Fruit fly (Drosophila melanogaster) whole organism, larva: ENCODE results near the gene CG4009.
"Not testable (repeated sequence)": the region's sequence is repeated elsewhere in the genome, so short reads cannot be mapped to it uniquely, and the experiment has no call there.

Experiments
- noc ChIP-seq: fragments of 200-800 bp; sonication (Bioruptor generic); optimal IDR thresholded peaks from 3 replicates; lab custom pipeline; 2019; ENCODE audit warnings: missing biosample characterization, mild to moderate bottlenecking, missing genetic modification characterization, moderate library complexity

The CG4009 gene

DNA sequence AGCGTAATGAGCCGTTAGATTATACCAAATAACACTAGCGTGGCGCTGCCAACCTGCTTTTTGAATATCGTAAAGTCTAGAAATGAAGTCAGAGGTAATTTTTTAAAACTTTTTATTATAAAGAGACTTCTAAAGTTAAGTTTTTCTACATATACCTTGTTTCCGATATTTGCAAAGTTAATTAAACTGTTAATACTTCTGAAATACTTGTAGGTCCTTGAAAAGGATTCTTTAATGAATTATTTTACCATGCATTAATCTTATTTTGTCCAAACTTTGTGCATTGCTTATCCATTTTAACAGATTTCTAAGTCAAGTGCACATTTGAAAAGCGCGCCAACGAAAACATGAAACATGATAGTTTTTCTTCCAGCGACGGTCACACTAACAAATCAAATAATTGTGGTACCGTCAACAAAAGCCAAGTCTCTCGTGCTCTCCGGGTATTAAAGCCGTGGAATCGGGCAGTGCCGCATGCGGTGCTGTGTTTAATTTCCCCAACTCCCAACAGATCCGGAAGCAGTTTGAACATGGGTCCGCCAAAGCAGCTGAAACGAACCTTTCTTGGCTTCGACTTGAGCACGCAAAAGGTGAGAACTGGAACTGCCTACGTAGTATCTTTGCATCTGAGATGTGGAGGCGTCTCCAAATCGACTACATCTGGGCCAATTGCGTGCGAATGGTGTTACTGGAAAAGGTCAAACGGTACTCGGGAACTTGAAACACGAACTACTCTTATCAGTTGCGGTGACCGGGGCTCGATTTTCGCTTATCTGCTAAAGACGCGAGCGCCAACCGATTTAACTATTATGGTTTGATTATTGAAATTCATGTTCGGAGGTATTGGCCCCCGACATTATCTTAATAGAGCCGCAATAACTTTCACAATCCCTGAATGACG is 39.5 kb downstream of the CG4009 start, which contains the start of the genes EMC2A and CG3534:
TSS of gene EMC2A (minus strand) at position 13 of the 901 bp plus-strand sequence.
TSS of gene CG3534 (plus strand) at position 388 of the 901 bp plus-strand sequence.
- no peak for TF ChIP-seq noc (tag; lab: Kevin White, UChicago)

DNA sequence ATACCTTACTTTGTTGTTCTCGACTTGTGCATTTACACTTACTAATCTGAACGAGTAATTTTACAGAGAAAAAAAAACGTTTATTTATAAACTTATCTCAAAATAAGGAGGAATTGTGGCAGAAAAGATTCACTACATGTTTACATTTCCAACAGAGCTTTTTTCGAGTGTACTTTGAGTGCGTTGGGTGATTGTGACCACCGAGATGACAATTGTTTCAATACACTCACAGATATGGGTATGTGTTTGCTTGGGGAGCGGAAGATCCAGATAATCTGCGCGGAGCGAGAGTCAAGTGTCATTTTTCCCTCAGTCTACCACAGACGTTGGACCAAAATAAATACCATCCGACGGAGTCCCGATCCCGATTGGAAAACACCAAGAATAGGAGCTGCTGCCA is 43.1 kb downstream of the CG4009 start, which contains the start of gene CG31274:
TSS of gene CG31274 (plus strand) at position 301 of the 400 bp plus-strand sequence.
- TF ChIP-seq noc (tag; lab: Kevin White, UChicago): not testable (repeated sequence)

DNA sequence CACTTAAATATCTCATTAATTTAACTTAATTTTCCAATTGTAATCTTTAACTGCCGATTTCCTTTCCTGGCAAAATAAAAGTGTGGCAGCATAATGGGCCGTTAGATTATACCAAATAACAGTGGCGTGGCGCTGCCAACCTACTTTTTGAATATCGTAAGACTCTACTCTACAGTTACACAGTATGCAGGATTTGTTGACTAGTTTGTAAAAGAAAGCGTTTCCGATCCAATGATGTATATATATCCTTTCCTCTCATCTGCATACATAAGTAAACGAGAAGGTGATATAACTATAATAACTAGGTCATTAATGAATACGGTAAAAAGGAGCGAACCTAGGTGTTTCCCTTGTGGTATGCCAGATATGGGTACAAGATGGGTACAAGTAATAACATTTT is 44.1 kb downstream of the CG4009 start, which contains the start of gene EMC2B:
TSS of gene EMC2B (minus strand) at position 98 of the 400 bp plus-strand sequence.
- no peak for TF ChIP-seq noc (tag; lab: Kevin White, UChicago)

DNA sequence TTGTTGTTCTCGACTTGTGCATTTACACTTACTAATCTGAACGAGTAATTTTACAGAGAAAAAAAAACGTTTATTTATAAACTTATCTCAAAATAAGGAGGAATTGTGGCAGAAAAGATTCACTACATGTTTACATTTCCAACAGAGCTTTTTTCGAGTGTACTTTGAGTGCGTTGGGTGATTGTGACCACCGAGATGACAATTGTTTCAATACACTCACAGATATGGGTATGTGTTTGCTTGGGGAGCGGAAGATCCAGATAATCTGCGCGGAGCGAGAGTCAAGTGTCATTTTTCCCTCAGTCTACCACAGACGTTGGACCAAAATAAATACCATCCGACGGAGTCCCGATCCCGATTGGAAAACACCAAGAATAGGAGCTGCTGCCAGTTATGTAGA is 47.3 kb downstream of the CG4009 start, which contains the start of gene MESK4:
TSS of gene MESK4 (plus strand) at position 301 of the 400 bp plus-strand sequence.
- not testable (repeated sequence) for TF ChIP-seq noc (tag; lab: Kevin White, UChicago)

dm6 chr3R:16987924-16988298 is 47.9 kb downstream of the CG4009 start:
- no peak for TF ChIP-seq noc (tag; lab: Kevin White, UChicago)

- no peak for TF ChIP-seq noc (tag; lab: Kevin White, UChicago)
Observed at dm6 chr3R:16987220-16987923, 48.5 kb downstream of the CG4009 start, which contains the start of gene CG18622. Gene CG18622, minus strand, starts transcription at chr3R:16987732.

DNA sequence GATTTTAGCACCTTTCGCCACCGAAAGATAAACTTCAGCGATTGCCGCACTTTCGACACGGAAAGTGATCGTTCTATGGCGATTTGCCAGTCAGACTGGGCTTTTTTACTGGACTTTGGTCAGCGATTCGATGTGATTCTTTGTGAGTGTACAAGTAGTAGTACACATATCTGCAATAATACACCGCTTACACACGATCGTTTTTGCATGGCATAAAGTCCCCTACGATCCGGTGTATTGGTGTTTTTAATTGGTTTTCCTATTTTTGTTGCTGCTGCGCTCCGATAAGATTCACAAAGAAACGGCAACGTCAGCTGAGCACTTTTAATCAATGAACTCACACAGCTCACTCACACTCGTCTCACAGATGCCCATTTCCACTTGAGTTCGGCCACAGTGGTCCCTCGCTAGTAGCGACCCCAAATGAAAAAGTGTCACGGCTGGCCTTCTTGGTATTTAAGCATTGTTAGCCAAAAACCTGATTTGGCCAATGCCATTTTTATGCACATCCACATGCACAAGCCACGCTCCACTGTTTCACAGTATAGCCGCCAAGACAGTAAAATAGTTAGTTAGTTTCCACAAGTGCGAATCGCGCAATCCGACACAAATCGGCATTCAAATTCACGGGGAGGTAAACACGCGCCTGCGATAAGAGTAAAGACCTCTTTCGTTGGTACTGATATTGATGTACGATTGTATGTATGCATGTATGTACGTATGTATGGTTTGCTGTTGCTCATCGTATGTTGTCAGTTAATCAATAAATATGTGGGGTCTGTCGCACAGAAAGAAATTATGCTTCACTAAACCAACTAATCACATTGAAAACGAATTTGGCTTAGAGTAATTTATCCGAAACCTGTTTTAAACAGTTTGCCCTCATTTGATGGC is 49.4 kb downstream of the CG4009 start:
- TF ChIP-seq noc (tag; lab: Kevin White, UChicago): peak; percentile 100

dm6 chr3R:16985547-16985946 is 50.3 kb downstream of the CG4009 start:
- no peak for TF ChIP-seq noc (tag; lab: Kevin White, UChicago)

DNA sequence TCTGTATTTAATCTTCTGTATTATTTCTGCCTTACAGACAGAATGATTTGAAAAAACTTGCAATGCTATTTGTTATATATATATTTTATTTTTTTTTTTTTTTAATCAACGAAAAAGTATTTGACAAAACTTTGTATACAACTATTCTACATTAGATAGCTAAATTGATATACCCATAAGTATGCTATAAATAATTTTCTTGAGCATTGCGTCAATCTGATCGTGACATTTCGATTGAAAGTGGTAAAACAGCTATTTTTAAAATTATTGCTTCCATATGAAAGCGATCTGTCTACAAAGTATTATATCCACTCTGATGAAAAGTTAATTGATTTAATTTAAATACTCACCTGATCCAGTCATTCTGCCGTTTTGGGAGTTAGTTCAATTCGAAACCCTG is 51.6 kb downstream of the CG4009 start:
- TF ChIP-seq noc (tag; lab: Kevin White, UChicago): no peak
